Worm (Caenorhabditis elegans): ENCODE results near the gene nekl-4.

- TF ChIP-seq hnd-1 (tag; optimal IDR thresholded peaks at IDR 0.05) (no peak), flt-1 (GFP tag; IDR thresholded peaks at IDR 0.05) (no peak), aly-1 (tag; optimal IDR thresholded peaks at IDR 0.05) (no peak), ama-1 (optimal IDR thresholded peaks at IDR 0.05) (no peak), tbx-11 (GFP tag; IDR thresholded peaks at IDR 0.05) (no peak), ceh-13 (GFP tag; optimal IDR thresholded peaks at IDR 0.05) (no peak), F13C5.2 (tag; optimal IDR thresholded peaks at IDR 0.05) (no peak), sea-1 (GFP tag; conservative IDR thresholded peaks at IDR 0.05) (no peak)
Observed at ce11 chrIII:5474176-5474575, 43.1 kb downstream of the nekl-4 start, which contains the start of gene lon-1.

All from whole organism, early embryonic.